Worm (Caenorhabditis elegans): ENCODE results near the gene srab-6.

The srab-6 gene

DNA sequence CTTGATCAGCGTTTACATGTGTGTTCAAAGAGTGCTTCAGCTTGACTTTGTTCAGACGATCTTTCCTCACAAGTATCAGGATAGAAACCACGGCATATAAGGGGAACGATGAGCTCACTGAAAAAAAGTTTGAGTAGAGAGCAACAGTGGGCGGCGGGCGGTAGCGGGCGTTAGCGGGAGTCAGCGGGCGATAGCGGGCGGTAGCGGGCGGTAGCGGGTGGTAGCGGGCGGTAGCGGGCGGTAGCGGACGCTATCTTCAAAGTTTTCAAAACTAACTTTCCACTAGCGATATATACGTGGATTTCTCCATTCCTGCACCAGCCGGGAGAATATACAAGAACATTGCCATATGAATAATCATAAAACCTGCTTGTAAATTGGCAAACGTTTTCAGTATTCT lies 6.5 kb downstream of the srab-6 start:
- TF ChIP-seq ceh-19 (GFP tag; optimal IDR thresholded peaks at IDR 0.05) (no peak), ztf-16 (tag; optimal IDR thresholded peaks at IDR 0.05) (no peak), ceh-45 (GFP tag; IDR thresholded peaks at IDR 0.05) (no peak), hlh-30 (tag; optimal IDR thresholded peaks at IDR 0.05; ENCODE audit: insufficient read depth) (no peak), tbx-7 (tag; optimal IDR thresholded peaks at IDR 0.05) (no peak), tbx-2 (tag; optimal IDR thresholded peaks at IDR 0.05) (no peak), ceh-9 (tag; optimal IDR thresholded peaks at IDR 0.05) (no peak), ref-2 (tag; optimal IDR thresholded peaks at IDR 0.05) (no peak), sox-2 (GFP tag; IDR thresholded peaks at IDR 0.05) (no peak), T23F11.4 (GFP tag; optimal IDR thresholded peaks at IDR 0.05) (no peak), ceh-2 (tag; optimal IDR thresholded peaks at IDR 0.05) (no peak), ceh-22 (tag; optimal IDR thresholded peaks at IDR 0.05) (no peak), ceh-48 (tag; optimal IDR thresholded peaks at IDR 0.05) (no peak), ceh-24 (tag; optimal IDR thresholded peaks at IDR 0.05) (no peak), ceh-30 (tag; optimal IDR thresholded peaks at IDR 0.05) (no peak), zip-5 (tag; optimal IDR thresholded peaks at IDR 0.05) (no peak), sdc-2 (tag; optimal IDR thresholded peaks at IDR 0.05) (no peak), fax-1 (tag; optimal IDR thresholded peaks at IDR 0.05) (no peak), sox-4 (tag; optimal IDR thresholded peaks at IDR 0.05) (no peak)

DNA sequence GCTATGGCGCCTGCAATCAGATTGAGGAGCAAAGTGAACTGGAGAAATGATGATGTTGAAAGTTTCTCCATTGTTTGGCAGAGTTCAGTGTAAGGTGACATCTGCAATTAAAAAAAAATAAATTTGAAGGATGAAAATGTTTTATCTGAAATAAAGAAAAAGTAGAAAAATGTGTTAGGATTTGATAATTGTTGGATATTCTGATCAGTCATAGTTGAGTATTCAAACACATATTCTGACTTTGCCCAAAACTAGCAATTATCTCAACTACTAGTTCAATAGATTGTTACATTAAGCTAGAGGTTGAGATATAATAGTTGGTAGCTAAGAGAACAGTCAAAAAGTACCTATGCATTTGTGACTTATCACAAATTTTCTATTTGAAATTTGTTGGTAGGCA lies 7.3 kb downstream of the srab-6 start, which contains the start of gene srab-10:
Gene srab-10 (minus strand): TSS at position 101 of the 400 bp plus-strand sequence.
- no peak for TF ChIP-seq ceh-24 (tag; optimal IDR thresholded peaks at IDR 0.05)
- no peak for TF ChIP-seq hlh-6 (tag; optimal IDR thresholded peaks at IDR 0.05)
- TF ChIP-seq elt-2 (tag; optimal IDR thresholded peaks at IDR 0.05): no peak
- TF ChIP-seq ets-4 (tag; optimal IDR thresholded peaks at IDR 0.05): no peak
- TF ChIP-seq nhr-232 (tag; optimal IDR thresholded peaks at IDR 0.05): no peak
- TF ChIP-seq ceh-18 (tag; optimal IDR thresholded peaks at IDR 0.05): no peak
- no peak for TF ChIP-seq pqm-1 (tag; optimal IDR thresholded peaks at IDR 0.05)

DNA sequence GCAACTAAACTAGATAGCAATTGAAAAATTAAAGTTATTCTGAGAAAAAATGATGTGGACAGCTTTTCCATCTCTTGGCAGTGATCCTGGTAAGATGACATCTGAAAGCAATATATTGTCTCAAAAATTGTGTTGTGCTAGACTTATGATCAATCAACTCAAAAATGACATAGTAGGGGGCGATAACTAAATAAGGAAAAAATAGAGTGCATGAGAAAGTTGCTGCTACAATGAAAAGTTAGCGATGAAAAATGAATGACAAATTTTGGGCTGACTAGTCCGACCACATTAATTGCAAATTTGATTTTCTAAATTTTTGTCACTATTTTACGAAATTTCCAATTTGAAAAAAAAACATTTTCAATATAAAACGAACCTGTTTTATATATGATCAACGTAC lies 10.6 kb downstream of the srab-6 start, which contains the start of gene srab-9:
Gene srab-9 (minus strand): TSS at position 101 of the 400 bp plus-strand sequence.
- TF ChIP-seq hlh-6 (tag; optimal IDR thresholded peaks at IDR 0.05) (no peak), hlh-8 (tag; optimal IDR thresholded peaks at IDR 0.05) (no peak), ceh-14 (tag; optimal IDR thresholded peaks at IDR 0.05) (no peak), pat-9 (tag; optimal IDR thresholded peaks at IDR 0.05) (no peak), hlh-13 (GFP tag; optimal IDR thresholded peaks at IDR 0.05) (no peak), dmd-4 (tag; optimal IDR thresholded peaks at IDR 0.05; ENCODE audit: borderline replicate concordance) (no peak), sdc-2 (tag; optimal IDR thresholded peaks at IDR 0.05) (no peak), sox-2 (GFP tag; IDR thresholded peaks at IDR 0.05) (no peak), tbx-7 (tag; optimal IDR thresholded peaks at IDR 0.05) (no peak), ttx-3 (tag; optimal IDR thresholded peaks at IDR 0.05) (no peak), unc-3 (GFP tag; conservative IDR thresholded peaks at IDR 0.05) (no peak), unc-3 (tag; optimal IDR thresholded peaks at IDR 0.05) (no peak), ceh-48 (tag; optimal IDR thresholded peaks at IDR 0.05) (no peak), ceh-18 (tag; optimal IDR thresholded peaks at IDR 0.05) (no peak), eyg-1 (tag; optimal IDR thresholded peaks at IDR 0.05) (no peak), ceh-45 (GFP tag; IDR thresholded peaks at IDR 0.05) (no peak), K09A11.1 (tag; optimal IDR thresholded peaks at IDR 0.05; ENCODE audit: insufficient read depth) (no peak), npax-4 (tag; optimal IDR thresholded peaks at IDR 0.05) (no peak), unc-86 (tag; optimal IDR thresholded peaks at IDR 0.05) (no peak), ceh-34 (tag; optimal IDR thresholded peaks at IDR 0.05) (no peak), ama-1 (optimal IDR thresholded peaks at IDR 0.05) (no peak)

DNA sequence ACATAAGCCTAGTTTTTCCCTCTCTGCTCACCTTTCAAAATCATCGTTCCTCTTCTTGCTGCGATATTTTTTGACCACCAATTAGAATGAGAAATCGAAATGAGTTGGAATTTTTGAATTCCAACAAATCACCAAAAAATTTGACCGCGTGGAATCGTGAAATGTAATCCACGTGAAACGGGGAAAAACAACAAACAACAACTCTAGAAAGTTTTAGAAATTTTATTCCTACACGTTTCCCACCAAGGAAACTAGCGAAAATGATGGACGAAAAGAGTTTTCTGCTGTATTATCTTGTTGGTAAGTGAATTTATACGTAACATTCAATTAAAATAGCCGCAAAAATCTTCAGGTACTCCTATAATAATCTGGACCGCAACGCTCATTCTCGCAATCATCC lies 13.3 kb downstream of the srab-6 start, which contains the start of the genes irld-3 and F02C9.1:
Gene irld-3 (minus strand): TSS at position 101 of the 400 bp plus-strand sequence.
Gene F02C9.1 (plus strand): TSS at position 216 of the 400 bp plus-strand sequence.
- TF ChIP-seq ceh-48 (tag; optimal IDR thresholded peaks at IDR 0.05) (no peak), pax-1 (tag; optimal IDR thresholded peaks at IDR 0.05) (no peak), ets-4 (tag; optimal IDR thresholded peaks at IDR 0.05) (no peak)
